Worm (Caenorhabditis elegans) whole organism, early embryonic: Measurements from ENCODE around the gene Y40C5A.4.

Source experiments
- F13C5.2 ChIP-seq: sonication (generic microtip); optimal IDR thresholded peaks from 2 replicates; lab custom pipeline; 2017; ENCODE audit warnings: mild to moderate bottlenecking, missing genetic modification characterization, inconsistent platforms, missing compliant biosample characterization
- ama-1 ChIP-seq: fragments of 150-350 bp; optimal IDR thresholded peaks from 2 replicates; lab custom pipeline; 2014
- flt-1 ChIP-seq: fragments of 200-800 bp; sonication (Bioruptor generic); IDR thresholded peaks from 2 replicates; pipeline ENCODE4 v1.3.6; 2022; ENCODE audit warnings: missing genetic modification characterization, missing compliant biosample characterization
- scrt-1 ChIP-seq: fragments of 200-800 bp; sonication (Bioruptor generic); IDR thresholded peaks from 2 replicates; pipeline ENCODE4 v1.3.6; 2022; ENCODE audit warnings: missing genetic modification characterization, missing compliant biosample characterization
- tbx-37 ChIP-seq: fragments of 200-800 bp; sonication (Bioruptor generic); conservative IDR thresholded peaks from 2 replicates; pipeline ENCODE4 v1.3.6; 2022; ENCODE audit warnings: missing genetic modification reagents, missing genetic modification characterization, missing compliant biosample characterization

DNA sequence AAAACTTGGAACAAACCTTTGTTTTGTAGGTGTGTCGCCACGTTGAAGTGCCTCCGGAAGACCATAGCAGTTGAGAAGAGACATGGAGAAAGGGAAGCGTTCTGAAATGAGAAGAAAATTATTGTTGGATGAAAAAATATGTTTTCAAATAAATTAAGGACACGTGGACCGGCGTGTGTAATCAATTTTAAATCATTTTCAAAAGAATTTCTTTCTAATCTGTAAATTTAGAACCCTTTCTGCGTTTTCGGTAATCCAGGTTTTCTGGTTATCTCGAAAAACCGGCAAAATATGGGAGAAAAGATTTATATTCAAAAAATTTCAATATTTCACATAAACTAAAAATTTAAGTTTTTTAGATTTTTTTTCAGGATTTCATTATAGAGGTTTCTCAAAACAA is 23.9 kb upstream of the Y40C5A.4 start, which contains the start of gene mob-3:
- TF ChIP-seq ama-1 (lab: Kevin White, UChicago) (no peak), F13C5.2 (no peak), flt-1 (GFP tag; lab: Robert Waterston, UW) (no peak), tbx-37 (GFP tag; lab: Robert Waterston, UW) (no peak), scrt-1 (GFP tag; lab: Robert Waterston, UW) (no peak)
